Worm (Caenorhabditis elegans): ENCODE data around the gene F15A4.10.

Gene F15A4.10

DNA sequence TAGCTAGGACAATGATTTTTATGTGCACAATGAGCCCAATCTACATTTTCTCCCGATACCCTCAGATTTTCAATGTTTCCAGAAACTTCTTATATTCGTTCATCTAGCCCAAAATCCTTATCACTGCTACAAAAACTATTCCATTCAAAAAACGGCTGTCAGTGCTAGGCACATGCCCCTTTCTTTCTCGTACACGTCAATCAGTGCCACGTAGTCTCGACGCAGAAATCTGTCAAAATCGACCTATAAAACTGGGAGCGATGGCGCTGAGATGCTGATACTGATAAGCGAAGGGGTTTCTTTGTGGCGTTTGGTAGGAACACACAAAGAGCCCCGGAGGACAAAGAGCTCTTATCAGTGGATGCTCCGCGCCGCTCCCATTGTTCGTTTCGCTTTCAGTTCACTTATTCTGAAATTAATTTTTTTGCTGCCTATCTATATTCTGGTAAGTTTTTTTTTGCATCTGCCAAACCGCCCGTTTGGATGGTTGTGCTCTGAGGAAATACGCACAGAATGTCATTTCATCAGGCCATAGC is 33.9 kb upstream of the F15A4.10 start, which contains the start of gene srh-70:
TSS of gene srh-70 (minus strand) at position 51 of the 536 bp plus-strand sequence.
- no peak for TF ChIP-seq skn-1 (tag; optimal IDR thresholded peaks at IDR 0.05)
- TF ChIP-seq lin-13 (GFP tag; optimal IDR thresholded peaks at IDR 0.05), result no peak
- no peak for TF ChIP-seq dsc-1 (tag; optimal IDR thresholded peaks at IDR 0.05)
- TF ChIP-seq ces-1 (GFP tag; optimal IDR thresholded peaks at IDR 0.05), result no peak
- TF ChIP-seq tlp-1 (tag; optimal IDR thresholded peaks at IDR 0.05), result no peak

DNA sequence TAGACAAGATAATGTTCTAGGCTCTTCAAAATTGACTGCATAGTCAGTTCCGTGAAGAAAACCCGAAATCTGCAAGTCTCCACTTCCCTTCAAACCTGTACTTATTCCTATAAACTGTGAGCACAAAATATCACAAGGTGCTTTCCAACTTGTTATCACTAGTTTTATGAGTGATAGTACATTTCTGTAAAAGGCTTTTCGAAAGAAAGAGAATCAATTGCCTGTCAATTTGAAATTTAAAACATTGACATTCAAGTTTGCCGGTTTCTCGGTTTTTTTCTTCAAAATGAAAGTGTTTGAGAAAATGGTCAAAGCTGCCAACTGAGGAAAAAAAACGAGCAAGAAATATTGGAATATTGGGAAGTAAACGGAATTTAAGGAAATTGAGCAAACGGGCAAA is 33.0 kb upstream of the F15A4.10 start:
- TF ChIP-seq ceh-63 (GFP tag; optimal IDR thresholded peaks at IDR 0.05) (no peak), xbp-1 (tag; optimal IDR thresholded peaks at IDR 0.05) (no peak), swsn-7 (tag; optimal IDR thresholded peaks at IDR 0.05) (no peak), lsy-2 (tag; optimal IDR thresholded peaks at IDR 0.05) (no peak), mef-2 (tag; optimal IDR thresholded peaks at IDR 0.05) (no peak), ces-1 (GFP tag; optimal IDR thresholded peaks at IDR 0.05) (no peak), lir-3 (tag; optimal IDR thresholded peaks at IDR 0.05; ENCODE audit: poor library complexity) (no peak), nhr-28 (tag; optimal IDR thresholded peaks at IDR 0.05) (no peak), elt-3 (tag; optimal IDR thresholded peaks at IDR 0.05) (no peak), mep-1 (tag; optimal IDR thresholded peaks at IDR 0.05) (no peak), fkh-8 (tag; optimal IDR thresholded peaks at IDR 0.05) (no peak)

DNA sequence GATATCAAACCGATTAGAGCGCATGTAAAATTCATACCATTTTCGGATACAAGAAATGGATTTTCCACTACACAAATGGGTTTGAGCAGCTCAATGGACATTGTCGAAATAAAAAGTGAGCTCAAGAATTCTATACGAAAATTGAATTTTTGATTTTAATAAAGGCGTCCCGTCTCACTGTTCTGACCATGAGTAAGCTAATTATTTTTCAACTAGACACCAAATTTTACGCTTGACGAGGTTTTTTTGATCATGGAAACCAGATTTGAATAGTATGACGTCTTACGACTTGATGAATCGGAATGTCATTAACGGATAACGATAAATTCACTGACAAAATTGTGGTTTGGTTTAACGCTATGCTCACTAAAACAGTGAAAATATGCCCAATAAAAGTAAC is 31.4 kb upstream of the F15A4.10 start, which contains the start of gene srh-61:
TSS of gene srh-61 (minus strand) at position 101 of the 400 bp plus-strand sequence.
- no peak for TF ChIP-seq snpc-4 (tag; optimal IDR thresholded peaks at IDR 0.05)
- TF ChIP-seq mab-9 (GFP tag; IDR thresholded peaks at IDR 0.05), result no peak
- no peak for TF ChIP-seq nhr-19 (GFP tag; conservative IDR thresholded peaks at IDR 0.05)
- no peak for TF ChIP-seq ceh-82 (tag; optimal IDR thresholded peaks at IDR 0.05)
- no peak for TF ChIP-seq hpl-2 (GFP tag; optimal IDR thresholded peaks at IDR 0.05)
- TF ChIP-seq tbx-2 (tag; optimal IDR thresholded peaks at IDR 0.05), result no peak
- no peak for TF ChIP-seq lin-35 (GFP tag; optimal IDR thresholded peaks at IDR 0.05)
- no peak for TF ChIP-seq blmp-1 (tag; optimal IDR thresholded peaks at IDR 0.05)
- no peak for TF ChIP-seq rnt-1 (tag; optimal IDR thresholded peaks at IDR 0.05)
- no peak for TF ChIP-seq dsc-1 (tag; optimal IDR thresholded peaks at IDR 0.05)
- no peak for TF ChIP-seq egl-27 (tag; optimal IDR thresholded peaks at IDR 0.05)
- no peak for TF ChIP-seq nhr-90 (tag; optimal IDR thresholded peaks at IDR 0.05; ENCODE audit: poor library complexity)
- TF ChIP-seq fkh-8 (tag; optimal IDR thresholded peaks at IDR 0.05), result no peak
- TF ChIP-seq aly-2 (tag; optimal IDR thresholded peaks at IDR 0.05), result no peak
- no peak for TF ChIP-seq pax-3 (tag; optimal IDR thresholded peaks at IDR 0.05)
- TF ChIP-seq isw-1 (GFP tag; IDR thresholded peaks at IDR 0.05), result no peak
- no peak for TF ChIP-seq fos-1 (tag; optimal IDR thresholded peaks at IDR 0.05)

DNA sequence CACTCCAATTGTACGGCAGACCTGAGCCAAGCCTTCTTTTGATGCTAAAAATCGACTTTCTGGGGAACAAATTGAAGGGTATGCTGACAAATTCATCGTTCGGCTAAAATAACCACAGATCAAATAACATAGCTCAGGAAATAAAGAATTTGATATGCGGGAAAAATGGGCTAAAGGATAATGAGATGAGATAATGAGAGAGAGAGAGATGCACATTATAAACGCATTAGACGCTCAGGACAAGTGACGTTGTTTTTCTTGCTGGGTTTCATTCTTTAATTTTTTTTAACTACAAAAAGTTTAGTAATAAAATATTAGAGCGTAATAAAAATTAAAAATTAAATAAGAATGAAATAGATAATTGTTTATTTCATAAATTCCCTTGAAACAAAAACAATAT is 29.7 kb upstream of the F15A4.10 start, which contains the start of gene srh-69:
TSS of gene srh-69 (minus strand) at position 101 of the 400 bp plus-strand sequence.
- TF ChIP-seq nhr-12 (tag; optimal IDR thresholded peaks at IDR 0.05), result no peak
- no peak for TF ChIP-seq nhr-84 (tag; optimal IDR thresholded peaks at IDR 0.05)

DNA sequence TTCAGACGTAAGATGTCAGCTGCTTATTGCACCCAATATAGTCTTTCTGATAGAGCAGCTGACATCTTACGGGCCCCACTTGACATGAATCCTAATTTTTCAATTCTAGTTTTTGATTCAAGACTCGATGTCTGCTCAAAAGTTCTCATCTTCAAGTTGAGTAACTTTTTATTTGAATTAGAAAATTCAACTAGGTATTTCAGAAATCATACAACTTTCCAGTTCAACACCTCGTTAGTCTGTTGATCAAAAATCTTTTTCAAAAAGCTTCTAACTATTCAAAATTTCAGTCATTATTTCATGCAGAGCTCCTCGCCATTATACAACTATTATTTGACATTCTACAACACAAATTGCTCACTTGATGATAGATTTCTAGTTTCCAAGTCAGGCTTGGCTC is 26.9 kb upstream of the F15A4.10 start, which contains the start of gene srh-73:
TSS of gene srh-73 (plus strand) at position 301 of the 400 bp plus-strand sequence.
- TF ChIP-seq ceh-90 (tag; optimal IDR thresholded peaks at IDR 0.05) (no peak), isw-1 (GFP tag; IDR thresholded peaks at IDR 0.05) (no peak), C34B4.2 (tag; optimal IDR thresholded peaks at IDR 0.05) (no peak), dsc-1 (tag; optimal IDR thresholded peaks at IDR 0.05) (no peak)
